Fruit fly (Drosophila melanogaster) whole organism, larva: ENCODE data around the gene Tango9.
"Not testable (repeated sequence)": the region's sequence is repeated elsewhere in the genome, so short reads cannot be mapped to it uniquely, and the experiment has no call there.

Source experiments
- noc ChIP-seq: fragments of 200-800 bp; sonication (Bioruptor generic); optimal IDR thresholded peaks from 3 replicates; lab custom pipeline; 2019; ENCODE audit warnings: missing biosample characterization, mild to moderate bottlenecking, missing genetic modification characterization, moderate library complexity

Gene Tango9

DNA sequence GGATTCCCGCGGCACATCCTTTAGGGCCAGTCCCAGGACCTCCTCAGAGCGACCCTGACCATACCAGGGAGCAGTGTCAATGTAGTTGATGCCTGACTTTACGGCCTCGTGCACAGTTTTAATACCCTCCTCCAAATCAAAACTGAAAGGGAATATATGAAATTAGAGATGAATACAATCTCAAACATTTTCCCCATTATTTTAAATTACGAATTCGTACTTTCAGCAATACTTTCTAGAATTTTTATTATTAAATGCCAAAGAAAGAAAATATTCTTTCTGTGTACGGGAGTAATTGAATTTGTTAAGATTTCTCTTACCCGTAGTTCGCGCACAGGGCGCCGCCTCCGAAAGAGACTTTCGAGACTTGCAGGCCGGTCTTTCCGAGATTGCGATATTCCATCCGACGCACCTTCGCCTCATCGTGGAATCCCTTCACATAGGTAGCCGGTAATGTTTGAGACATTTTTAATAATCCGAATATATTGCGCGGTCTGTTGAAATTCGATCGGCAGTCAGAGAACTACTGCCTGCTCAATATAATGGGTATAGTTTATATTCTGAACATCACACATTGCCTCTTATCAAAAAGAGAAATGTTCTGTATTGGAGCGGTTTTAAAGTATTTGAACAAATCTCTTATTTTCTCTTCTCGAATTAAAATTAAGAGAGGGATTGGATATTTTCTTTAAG, 5.3 kb upstream of the Tango9 start, which contains the start of gene CG18547:
Gene CG18547, minus strand, starts transcription at position 512 of the 693 bp plus-strand sequence.
- no peak for TF ChIP-seq noc (tag; lab: Kevin White, UChicago)

DNA sequence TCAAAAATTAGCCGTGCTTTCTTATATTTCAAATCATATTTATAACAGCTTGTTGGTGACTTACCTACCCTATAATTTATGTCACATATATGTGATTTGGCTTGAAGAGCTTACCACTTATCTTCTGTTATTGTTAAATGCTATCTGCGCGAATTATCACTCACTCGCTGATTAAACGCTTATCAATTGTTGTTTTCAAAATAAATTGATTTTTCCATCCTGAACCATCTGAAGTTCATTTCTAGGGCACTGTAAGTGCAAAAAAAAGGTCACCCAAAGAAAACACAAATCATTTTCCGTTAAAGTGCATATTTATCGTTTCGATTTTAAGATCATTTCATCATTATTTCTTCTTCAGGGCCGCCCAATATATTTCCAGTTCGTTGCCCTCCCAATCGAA, 3.6 kb upstream of the Tango9 start:
- no peak for TF ChIP-seq noc (tag; lab: Kevin White, UChicago)

DNA sequence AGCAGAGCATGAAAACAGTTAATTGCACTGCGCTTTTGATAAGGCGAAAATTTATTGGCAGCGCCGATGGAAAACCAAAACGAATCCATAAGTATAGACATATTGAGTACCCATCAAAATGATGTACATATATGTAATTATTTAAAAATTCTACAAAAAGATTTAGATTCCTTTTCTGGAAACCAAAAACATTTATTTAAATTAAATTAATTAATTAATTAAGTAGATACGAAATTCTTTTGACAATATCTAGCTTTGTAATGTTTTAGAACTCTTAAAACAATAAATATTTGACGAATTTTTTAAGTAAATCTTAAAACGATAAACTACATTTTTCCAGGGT, 2.6 kb upstream of the Tango9 start:
- no peak for TF ChIP-seq noc (tag; lab: Kevin White, UChicago)

DNA sequence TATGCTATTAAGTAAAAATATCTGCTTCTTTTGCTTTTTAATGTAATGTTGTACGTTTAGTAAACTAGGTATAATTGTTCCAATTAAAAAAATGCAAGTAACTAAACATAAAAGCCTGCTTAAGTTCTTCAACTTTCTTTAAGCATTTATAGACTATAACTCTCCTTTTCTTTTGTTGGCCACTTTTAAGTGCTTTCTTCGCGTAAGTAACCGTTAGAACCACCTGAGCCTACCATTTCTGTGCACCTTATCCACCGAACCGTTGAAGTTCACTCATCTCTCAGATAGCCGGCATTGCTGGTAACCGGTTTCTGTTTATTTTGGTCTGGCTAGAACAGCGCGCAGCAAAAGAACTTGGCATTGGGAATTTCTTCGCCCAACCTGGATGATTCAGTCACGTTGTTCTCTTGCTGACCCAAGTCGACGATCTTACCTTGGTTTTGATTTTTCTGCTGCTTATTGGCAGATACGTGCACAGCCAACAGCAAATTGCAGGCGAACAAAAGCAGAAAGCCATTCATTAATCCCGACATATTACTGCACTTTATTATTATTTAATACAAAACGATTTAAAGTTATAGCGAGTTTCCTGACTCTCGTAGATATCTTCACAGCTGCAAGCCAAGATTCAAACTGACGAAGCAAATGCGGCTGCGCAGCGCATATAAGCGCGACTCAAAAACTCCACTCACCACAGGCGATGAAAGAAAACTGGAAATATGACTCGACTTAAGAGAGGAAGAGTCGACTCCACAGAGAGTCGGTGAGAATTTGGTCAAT, 2.0 kb upstream of the Tango9 start, which contains the start of gene CG10005:
Gene CG10005, minus strand, starts transcription at position 642 of the 780 bp plus-strand sequence.
- TF ChIP-seq noc (tag; lab: Kevin White, UChicago), result no peak

DNA sequence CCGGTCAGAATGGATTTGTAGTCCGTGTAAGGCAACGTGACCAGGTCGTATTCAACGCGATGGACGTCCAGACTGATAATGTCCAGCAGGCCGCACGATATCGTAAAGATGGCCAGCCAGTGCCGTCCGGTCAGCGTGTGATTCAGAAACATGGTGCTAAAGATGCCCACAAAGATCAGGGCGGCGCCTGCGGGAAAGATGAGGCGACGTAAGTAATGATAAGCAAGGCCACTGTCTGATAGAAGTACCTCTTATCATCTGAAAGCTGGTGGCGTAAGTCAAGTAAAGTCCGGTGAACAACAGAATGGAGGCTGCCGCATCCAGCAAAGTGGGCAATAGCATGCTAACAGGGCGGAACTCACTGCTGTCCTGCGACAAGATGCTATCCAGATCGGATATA, 884 bp downstream of the Tango9 start:
- TF ChIP-seq noc (tag; lab: Kevin White, UChicago), result no peak

DNA sequence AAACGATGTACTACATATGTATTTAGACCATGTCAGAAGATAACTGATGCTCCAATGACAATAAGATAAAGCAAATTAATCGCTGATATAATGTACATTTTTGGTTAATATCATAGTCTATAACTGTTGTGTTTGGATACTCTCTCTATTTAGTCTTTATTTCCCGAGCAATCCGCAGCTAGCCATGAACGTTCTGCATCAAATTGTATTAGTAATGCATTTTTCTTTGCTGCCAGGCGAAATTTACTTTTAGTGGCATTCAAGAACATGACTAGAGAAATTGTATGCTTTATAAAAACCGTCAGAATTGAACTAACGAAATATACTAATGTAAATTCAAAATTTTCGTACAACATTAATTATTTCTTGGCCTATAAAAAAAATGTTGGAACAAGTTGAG, 3.3 kb downstream of the Tango9 start, which contains the start of gene GC2:
Gene GC2, plus strand, starts transcription at position 301 of the 400 bp plus-strand sequence.
- TF ChIP-seq noc (tag; lab: Kevin White, UChicago), result no peak

DNA sequence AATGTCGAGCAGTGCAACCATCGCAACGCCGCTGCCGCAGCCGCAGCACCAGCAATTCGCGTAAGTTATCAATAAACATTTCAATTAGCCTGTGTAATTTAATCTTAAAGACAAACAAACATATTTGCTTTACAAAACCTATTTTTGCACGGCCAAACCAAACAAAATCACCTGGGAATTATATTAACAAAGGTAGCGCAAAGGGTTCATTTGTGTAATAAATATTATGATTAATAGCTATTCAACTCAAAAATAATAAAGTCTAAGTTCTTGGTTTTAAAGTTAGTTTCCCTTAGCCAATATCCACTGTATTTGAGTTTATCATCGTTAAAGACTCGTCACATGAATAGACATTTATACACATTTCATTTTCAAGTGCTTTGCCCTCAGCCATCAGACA, 5.5 kb downstream of the Tango9 start:
- TF ChIP-seq noc (tag; lab: Kevin White, UChicago), result peak; percentile 35

DNA sequence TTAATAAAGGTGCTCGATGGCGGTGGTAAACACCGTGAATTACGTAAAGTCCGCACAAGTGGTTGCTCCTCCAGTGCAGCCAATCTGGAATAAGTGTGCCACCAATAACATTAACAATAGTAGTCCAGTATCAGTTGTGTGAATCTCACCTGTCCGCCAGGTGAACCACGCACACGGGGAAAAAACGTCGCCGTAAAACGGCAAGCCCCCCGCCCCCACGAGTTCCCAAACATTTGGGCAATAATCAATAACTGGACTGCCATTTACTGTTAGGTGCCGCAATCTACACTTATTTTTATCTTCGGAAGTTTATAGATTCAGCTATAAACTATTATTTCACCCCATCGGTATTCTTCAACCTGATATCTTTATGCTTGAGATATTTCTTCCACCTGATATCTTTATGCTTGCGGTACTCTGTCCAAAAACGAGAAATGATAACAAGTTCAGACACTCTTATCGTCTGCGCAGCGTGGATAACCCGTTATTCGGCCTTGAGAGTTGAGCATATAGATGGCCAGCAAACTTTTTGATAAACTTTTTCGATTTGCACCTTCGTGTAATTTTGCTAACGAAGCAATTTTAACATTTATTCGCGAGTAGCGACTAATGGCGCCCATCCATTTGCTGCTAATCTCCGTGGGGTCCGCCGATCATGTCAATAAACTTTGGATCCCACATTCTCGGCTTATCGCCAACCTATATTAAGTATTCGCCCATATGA, 6.5 kb downstream of the Tango9 start:
- TF ChIP-seq noc (tag; lab: Kevin White, UChicago), result peak; percentile 15

DNA sequence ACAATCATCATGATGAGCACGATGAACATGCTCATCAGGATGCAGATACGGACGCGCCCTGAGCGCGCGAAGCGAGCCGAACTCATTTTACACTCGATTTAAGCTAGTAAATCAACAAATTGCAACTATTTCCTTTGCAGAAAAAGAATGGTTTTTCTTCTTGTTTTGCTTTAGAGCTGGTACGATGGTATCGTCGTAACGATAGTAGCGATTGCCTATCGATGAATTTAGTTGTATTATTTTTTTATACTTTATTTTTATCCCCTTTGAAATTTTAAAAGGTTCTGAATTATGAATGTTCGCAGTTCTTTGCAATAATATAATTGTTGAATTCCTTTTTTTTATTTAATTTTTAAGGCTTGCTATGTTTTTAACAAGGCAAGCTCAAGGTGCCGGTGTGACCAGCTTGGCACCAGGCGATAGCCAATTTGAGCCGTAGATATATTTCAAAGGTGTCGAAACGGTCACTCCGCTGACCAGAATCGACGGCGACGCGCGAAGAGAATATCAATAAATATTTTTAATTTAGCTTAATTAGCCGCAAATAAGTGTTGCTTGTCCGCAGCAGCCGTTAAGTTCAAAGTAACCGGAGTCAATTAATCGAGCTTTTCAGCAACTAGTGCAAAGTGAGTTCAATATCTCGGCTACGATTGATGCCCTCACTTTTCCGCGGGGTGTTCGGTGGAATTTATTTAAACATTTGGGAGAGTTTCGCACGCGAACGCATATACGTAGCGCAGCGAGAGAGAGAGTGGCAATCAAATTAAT, 7.3 kb downstream of the Tango9 start, which contains the start of the genes CG12213 and GC1:
Gene CG12213, minus strand, starts transcription at position 430 of the 768 bp plus-strand sequence.
Gene GC1, plus strand, starts transcription at position 447 of the 768 bp plus-strand sequence.
- no peak for TF ChIP-seq noc (tag; lab: Kevin White, UChicago)

DNA sequence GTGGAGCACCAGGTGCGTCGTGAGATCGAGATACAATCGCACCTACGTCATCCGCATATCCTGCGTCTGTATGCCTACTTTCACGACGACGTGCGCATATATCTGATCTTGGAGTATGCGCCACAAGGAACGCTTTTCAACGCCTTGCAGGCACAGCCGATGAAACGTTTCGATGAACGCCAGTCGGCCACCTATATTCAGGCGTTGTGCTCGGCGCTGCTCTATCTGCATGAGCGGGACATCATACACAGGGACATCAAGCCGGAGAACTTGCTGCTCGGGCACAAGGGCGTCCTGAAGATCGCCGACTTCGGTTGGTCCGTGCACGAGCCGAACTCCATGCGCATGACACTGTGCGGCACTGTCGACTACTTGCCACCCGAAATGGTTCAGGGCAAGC, 10.7 kb downstream of the Tango9 start:
- no peak for TF ChIP-seq noc (tag; lab: Kevin White, UChicago)

DNA sequence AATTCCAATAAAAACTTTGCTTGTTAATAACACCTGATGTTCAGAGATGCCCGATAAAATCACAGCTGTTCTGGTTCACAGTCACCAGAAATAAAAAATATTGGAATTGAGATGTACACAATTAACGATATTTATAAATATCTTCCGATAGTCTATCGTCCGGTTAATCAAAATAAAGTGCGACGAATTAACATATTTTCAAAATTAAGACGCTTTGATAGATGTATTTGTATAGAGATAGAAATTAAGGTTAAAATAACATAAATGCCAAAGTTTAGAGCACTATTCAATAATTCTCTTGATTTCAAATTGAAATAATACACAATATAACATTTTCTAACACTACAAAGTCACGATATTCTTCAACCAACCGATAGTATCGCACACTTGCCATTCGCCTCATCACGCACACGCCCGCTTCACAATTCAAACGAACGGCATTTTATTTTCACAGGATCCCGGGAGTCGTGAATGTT, 11.9 kb downstream of the Tango9 start, which contains the start of the genes CG3281 and aurA:
Gene CG3281, minus strand, starts transcription at position 67 of the 476 bp plus-strand sequence.
Gene aurA, plus strand, starts transcription at position 386 of the 476 bp plus-strand sequence.
- TF ChIP-seq noc (tag; lab: Kevin White, UChicago), result peak; percentile 74

DNA sequence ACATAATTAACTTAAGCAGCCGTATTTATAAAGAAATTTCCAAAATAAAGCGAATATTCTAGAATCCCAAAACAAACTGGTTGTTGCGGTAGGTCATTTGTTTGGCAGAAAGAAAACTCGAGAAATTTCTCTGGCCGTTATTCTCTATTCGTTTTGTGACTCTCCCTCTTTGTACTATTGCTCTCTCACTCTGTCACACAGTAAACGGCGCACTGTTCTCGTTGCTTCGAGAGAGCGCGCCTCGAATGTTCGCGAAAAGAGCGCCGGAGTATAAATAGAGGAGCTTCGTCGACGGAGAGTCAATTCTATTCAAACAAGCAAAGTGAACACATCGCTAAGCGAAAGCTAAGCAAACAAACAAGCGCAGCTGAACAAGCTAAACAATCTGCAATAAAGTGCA, 16.5 kb downstream of the Tango9 start, which contains the start of gene Hsp70Ab:
Gene Hsp70Ab, plus strand, starts transcription at position 301 of the 400 bp plus-strand sequence.
- TF ChIP-seq noc (tag; lab: Kevin White, UChicago), result not testable (repeated sequence)

DNA sequence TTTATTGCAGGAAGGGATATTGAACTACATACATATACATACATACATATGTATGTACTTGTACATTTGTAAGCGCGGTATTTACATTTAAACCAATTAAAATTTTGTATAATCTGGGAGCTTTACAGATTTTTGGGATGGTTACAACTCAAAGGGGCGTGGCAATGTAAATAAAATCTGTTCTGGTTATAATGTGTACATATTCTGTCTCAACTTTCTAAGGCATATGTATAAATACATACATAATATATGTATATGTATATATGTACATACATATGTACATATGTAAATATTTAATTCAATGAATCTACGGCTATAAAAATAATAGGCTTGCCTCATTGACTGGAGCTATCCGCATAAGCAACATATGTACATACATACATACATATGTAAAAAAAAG, 17.3 kb downstream of the Tango9 start:
- TF ChIP-seq noc (tag; lab: Kevin White, UChicago), result no peak

DNA sequence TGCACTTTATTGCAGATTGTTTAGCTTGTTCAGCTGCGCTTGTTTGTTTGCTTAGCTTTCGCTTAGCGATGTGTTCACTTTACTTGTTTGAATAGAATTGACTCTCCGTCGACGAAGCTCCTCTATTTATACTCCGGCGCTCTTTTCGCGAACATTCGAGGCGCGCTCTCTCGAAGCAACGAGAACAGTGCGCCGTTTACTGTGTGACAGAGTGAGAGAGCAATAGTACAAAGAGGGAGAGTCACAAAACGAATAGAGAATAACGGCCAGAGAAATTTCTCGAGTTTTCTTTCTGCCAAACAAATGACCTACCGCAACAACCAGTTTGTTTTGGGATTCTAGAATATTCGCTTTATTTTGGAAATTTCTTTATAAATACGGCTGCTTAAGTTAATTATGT, 18.3 kb downstream of the Tango9 start, which contains the start of gene Hsp70Aa:
Gene Hsp70Aa, minus strand, starts transcription at position 101 of the 400 bp plus-strand sequence.
- TF ChIP-seq noc (tag; lab: Kevin White, UChicago), result not testable (repeated sequence)
